Worm (Caenorhabditis elegans) whole organism, L3 larva: ENCODE data around the gene zip-9.

Source experiments
- R02D3.7 ChIP-seq: fragments of 150-350 bp; optimal IDR thresholded peaks from 2 replicates; lab custom pipeline; 2014; ENCODE audit warnings: missing biosample characterization, missing genetic modification characterization
- ZK546.5 ChIP-seq: sonication (generic microtip); optimal IDR thresholded peaks from 2 replicates; lab custom pipeline; 2017; ENCODE audit warnings: missing biosample characterization, missing genetic modification characterization
- aly-2 ChIP-seq: fragments of 150-350 bp; optimal IDR thresholded peaks from 2 replicates; lab custom pipeline; 2014; ENCODE audit warnings: missing biosample characterization, missing genetic modification characterization
- ama-1 ChIP-seq: fragments of 150-350 bp; optimal IDR thresholded peaks from 2 replicates; lab custom pipeline; 2018
- ceh-16 ChIP-seq: sonication (generic microtip); optimal IDR thresholded peaks from 2 replicates; lab custom pipeline; 2017; ENCODE audit warnings: missing biosample characterization, missing genetic modification characterization
- ceh-28 ChIP-seq: fragments of 150-350 bp; optimal IDR thresholded peaks from 2 replicates; lab custom pipeline; 2014; ENCODE audit warnings: missing biosample characterization, missing genetic modification reagents, missing genetic modification characterization
- ceh-82 ChIP-seq: fragments of 150-350 bp; optimal IDR thresholded peaks from 2 replicates; lab custom pipeline; 2014; ENCODE audit warnings: missing biosample characterization, missing genetic modification characterization
- ceh-9 ChIP-seq: sonication (generic microtip); optimal IDR thresholded peaks from 2 replicates; lab custom pipeline; 2018; ENCODE audit warnings: missing biosample characterization, missing genetic modification characterization
- daf-12 ChIP-seq: fragments of 150-350 bp; optimal IDR thresholded peaks from 2 replicates; lab custom pipeline; 2014; ENCODE audit warnings: missing biosample characterization, missing genetic modification reagents, missing genetic modification characterization
- egl-27 ChIP-seq: sonication (generic microtip); optimal IDR thresholded peaks from 4 replicates; lab custom pipeline; 2017; ENCODE audit warnings: missing biosample characterization, missing genetic modification reagents, missing genetic modification characterization
- egl-5 ChIP-seq: fragments of 150-350 bp; optimal IDR thresholded peaks from 2 replicates; lab custom pipeline; 2017; ENCODE audit warnings: missing biosample characterization, missing genetic modification reagents, missing genetic modification characterization, inconsistent platforms
- elt-1 ChIP-seq: fragments of 150-350 bp; optimal IDR thresholded peaks from 2 replicates; lab custom pipeline; 2014; ENCODE audit warnings: missing biosample characterization, missing genetic modification characterization
- elt-2 ChIP-seq: sonication (generic microtip); optimal IDR thresholded peaks from 2 replicates; lab custom pipeline; 2016; ENCODE audit warnings: missing genetic modification reagents, mild to moderate bottlenecking, missing genetic modification characterization, missing compliant biosample characterization
- elt-3 ChIP-seq, 3 experiments: fragments of 150-350 bp in 1 of 3; sonication (generic microtip) in 2 of 3; optimal IDR thresholded peaks; 2 replicates in 2 of 3; 4 replicates in 1 of 3; lab custom pipeline; 2014 to 2017; ENCODE audit warnings: missing biosample characterization in 3 of 3, missing genetic modification characterization in 3 of 3
- eor-1 ChIP-seq, 2 experiments: fragments of 150-350 bp; optimal IDR thresholded peaks; 2 replicates each; lab custom pipeline; 2014 to 2018; ENCODE audit warnings: missing biosample characterization in 2 of 2, missing genetic modification characterization in 2 of 2
- fkh-10 ChIP-seq: sonication (generic microtip); optimal IDR thresholded peaks from 2 replicates; lab custom pipeline; 2017; ENCODE audit warnings: missing biosample characterization, missing genetic modification reagents, missing genetic modification characterization
- fkh-2 ChIP-seq: fragments of 150-350 bp; optimal IDR thresholded peaks from 2 replicates; lab custom pipeline; 2014; ENCODE audit warnings: missing biosample characterization, missing genetic modification reagents, missing genetic modification characterization
- fos-1 ChIP-seq: fragments of 150-350 bp; optimal IDR thresholded peaks from 2 replicates; lab custom pipeline; 2014; ENCODE audit warnings: missing biosample characterization, missing genetic modification characterization
- hmg-11 ChIP-seq: sonication (generic microtip); optimal IDR thresholded peaks from 2 replicates; lab custom pipeline; 2016; ENCODE audit warnings: missing genetic modification characterization, missing compliant biosample characterization
- jun-1 ChIP-seq: fragments of 150-350 bp; optimal IDR thresholded peaks from 2 replicates; lab custom pipeline; 2014; ENCODE audit warnings: missing biosample characterization, missing genetic modification reagents, missing genetic modification characterization
- lin-15B ChIP-seq: fragments of 150-350 bp; optimal IDR thresholded peaks from 2 replicates; lab custom pipeline; 2014; ENCODE audit warnings: missing biosample characterization, missing genetic modification characterization
- lin-39 ChIP-seq: fragments of 150-350 bp; optimal IDR thresholded peaks from 2 replicates; lab custom pipeline; 2018; ENCODE audit warnings: missing biosample characterization, missing genetic modification reagents, missing genetic modification characterization
- lsy-12 ChIP-seq: sonication (generic microtip); optimal IDR thresholded peaks from 2 replicates; lab custom pipeline; 2016; ENCODE audit warnings: mild to moderate bottlenecking, missing genetic modification characterization, missing compliant biosample characterization
- mdl-1 ChIP-seq: fragments of 150-350 bp; optimal IDR thresholded peaks from 2 replicates; lab custom pipeline; 2014; ENCODE audit warnings: missing biosample characterization, missing genetic modification characterization
- mml-1 ChIP-seq: fragments of 150-350 bp; sonication (generic microtip); optimal IDR thresholded peaks from 3 replicates; lab custom pipeline; 2014; ENCODE audit warnings: missing biosample characterization, missing genetic modification characterization
- nfya-1 ChIP-seq: sonication (generic microtip); optimal IDR thresholded peaks from 2 replicates; lab custom pipeline; 2017; ENCODE audit warnings: missing genetic modification characterization, mild to moderate bottlenecking, missing compliant biosample characterization, antibody characterized with exemption, moderate library complexity; ENCODE audit not compliant: insufficient read depth
- nhr-11 ChIP-seq: fragments of 150-350 bp; optimal IDR thresholded peaks from 2 replicates; lab custom pipeline; 2014; ENCODE audit warnings: missing biosample characterization, missing genetic modification characterization
- nhr-12 ChIP-seq: fragments of 150-350 bp; optimal IDR thresholded peaks from 2 replicates; lab custom pipeline; 2014; ENCODE audit warnings: missing biosample characterization, missing genetic modification characterization
- nhr-23 ChIP-seq: fragments of 150-350 bp; optimal IDR thresholded peaks from 2 replicates; lab custom pipeline; 2014; ENCODE audit warnings: missing biosample characterization, missing genetic modification reagents, missing genetic modification characterization
- nhr-237 ChIP-seq: fragments of 150-350 bp; optimal IDR thresholded peaks from 2 replicates; lab custom pipeline; 2014; ENCODE audit warnings: missing biosample characterization, missing genetic modification characterization
- nhr-25 ChIP-seq: sonication (generic microtip); optimal IDR thresholded peaks from 2 replicates; lab custom pipeline; 2017; ENCODE audit warnings: missing biosample characterization, missing genetic modification characterization
- nhr-28 ChIP-seq: fragments of 150-350 bp; optimal IDR thresholded peaks from 2 replicates; lab custom pipeline; 2014; ENCODE audit warnings: missing biosample characterization, missing genetic modification characterization
- nhr-43 ChIP-seq: sonication (generic microtip); optimal IDR thresholded peaks from 2 replicates; lab custom pipeline; 2016; ENCODE audit warnings: mild to moderate bottlenecking, missing genetic modification characterization, missing compliant biosample characterization; ENCODE audit not compliant: poor library complexity, severe bottlenecking
- nhr-67 ChIP-seq: fragments of 150-350 bp; optimal IDR thresholded peaks from 2 replicates; lab custom pipeline; 2014; ENCODE audit warnings: missing biosample characterization, missing genetic modification characterization
- nhr-76 ChIP-seq: fragments of 150-350 bp; sonication (generic microtip); optimal IDR thresholded peaks from 5 replicates; lab custom pipeline; 2014; ENCODE audit warnings: missing biosample characterization, missing genetic modification characterization
- nhr-77 ChIP-seq: fragments of 150-350 bp; optimal IDR thresholded peaks from 2 replicates; lab custom pipeline; 2014; ENCODE audit warnings: missing biosample characterization, missing genetic modification characterization
- pha-4 ChIP-seq: fragments of 150-350 bp; optimal IDR thresholded peaks from 2 replicates; lab custom pipeline; 2014; ENCODE audit warnings: missing biosample characterization, missing genetic modification reagents, missing genetic modification characterization
- pqm-1 ChIP-seq: fragments of 150-350 bp; optimal IDR thresholded peaks from 2 replicates; lab custom pipeline; 2017; ENCODE audit warnings: missing biosample characterization, missing genetic modification characterization, inconsistent platforms
- sea-2 ChIP-seq: fragments of 150-350 bp; sonication (generic microtip); optimal IDR thresholded peaks from 4 replicates; lab custom pipeline; 2014; ENCODE audit warnings: missing biosample characterization, missing genetic modification reagents, missing genetic modification characterization
- skn-1 ChIP-seq: fragments of 150-350 bp; optimal IDR thresholded peaks from 2 replicates; lab custom pipeline; 2014; ENCODE audit warnings: missing biosample characterization, missing genetic modification characterization
- snpc-4 ChIP-seq: fragments of 150-350 bp; optimal IDR thresholded peaks from 2 replicates; lab custom pipeline; 2014; ENCODE audit warnings: missing biosample characterization, missing genetic modification characterization
- tbx-2 ChIP-seq: sonication (generic microtip); optimal IDR thresholded peaks from 2 replicates; lab custom pipeline; 2016; ENCODE audit warnings: mild to moderate bottlenecking, missing genetic modification characterization, missing compliant biosample characterization
- unc-39 ChIP-seq: sonication (generic microtip); optimal IDR thresholded peaks from 4 replicates; lab custom pipeline; 2017; ENCODE audit warnings: missing biosample characterization, missing genetic modification characterization
- unc-62 ChIP-seq: fragments of 150-350 bp; sonication (generic microtip); optimal IDR thresholded peaks from 4 replicates; lab custom pipeline; 2014; ENCODE audit warnings: missing biosample characterization, missing genetic modification reagents, missing genetic modification characterization
- zag-1 ChIP-seq: fragments of 150-350 bp; optimal IDR thresholded peaks from 2 replicates; lab custom pipeline; 2014; ENCODE audit warnings: missing biosample characterization, missing genetic modification characterization
- ztf-11 ChIP-seq: fragments of 150-350 bp; optimal IDR thresholded peaks from 2 replicates; lab custom pipeline; 2014; ENCODE audit warnings: missing biosample characterization, missing genetic modification characterization
- ztf-4 ChIP-seq: fragments of 150-350 bp; optimal IDR thresholded peaks from 2 replicates; lab custom pipeline; 2014; ENCODE audit warnings: missing biosample characterization, missing genetic modification characterization

zip-9 gene

DNA sequence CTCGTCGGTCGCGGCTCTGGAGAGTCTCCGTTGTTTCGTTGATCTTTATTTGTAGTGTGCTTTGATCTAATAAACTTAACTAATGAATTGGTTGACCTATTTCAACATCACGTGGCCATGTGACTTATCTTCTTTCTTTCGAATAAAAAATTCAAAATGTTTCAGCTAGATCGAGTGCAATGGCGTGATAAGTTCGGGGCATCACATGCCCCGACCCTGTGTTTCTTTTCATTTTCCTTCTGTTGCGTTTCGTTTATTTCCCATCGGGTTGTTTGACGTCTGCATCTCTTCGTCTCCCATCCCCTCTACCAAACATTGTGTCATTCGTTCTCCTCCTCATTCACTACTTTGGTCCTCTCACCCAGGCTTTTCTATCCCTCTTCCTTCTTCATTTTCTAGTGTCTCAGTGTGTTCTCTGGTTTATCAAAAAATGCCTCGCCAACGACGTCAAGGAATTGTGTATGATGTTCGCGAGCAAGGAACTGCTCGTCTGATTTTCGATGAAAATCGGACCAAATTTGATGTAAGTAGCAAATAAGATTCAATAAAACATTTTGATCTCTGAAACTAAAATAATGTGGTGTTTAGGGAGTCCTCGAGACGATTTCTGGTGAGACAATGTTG lies 9.5 kb downstream of the zip-9 start, which contains the start of gene F17C11.4:
F17C11.4 (plus strand) TSS at position 206 of the 624 bp plus-strand sequence.
- TF ChIP-seq fkh-2 (no peak), ceh-9 (tag; lab: Kevin White, UChicago) (no peak), nhr-28 (no peak), elt-3 (tag; optimal IDR thresholded peaks at IDR 0.05; lab: Kevin White, UChicago) (no peak), sea-2 (GFP tag; lab: Kevin White, UChicago) (no peak), tbx-2 (tag; lab: Kevin White, UChicago) (peak; percentile 28), lin-39 (peak; percentile 0), ztf-4 (tag; lab: Kevin White, UChicago) (no peak), zag-1 (tag; lab: Kevin White, UChicago) (no peak), skn-1 (tag; lab: Kevin White, UChicago) (no peak), fos-1 (peak; percentile 14), pha-4 (peak; percentile 43), unc-39 (no peak), nhr-12 (tag; lab: Kevin White, UChicago) (no peak), jun-1 (peak; percentile 80), lin-15B (tag; lab: Kevin White, UChicago) (peak; percentile 1), nfya-1 (tag; lab: Kevin White, UChicago) (peak; percentile 75), daf-12 (tag; lab: Kevin White, UChicago) (no peak), ama-1 (lab: Kevin White, UChicago) (peak; percentile 46), egl-5 (tag; lab: Kevin White, UChicago) (peak; percentile 81), ZK546.5 (tag; lab: Kevin White, UChicago) (no peak), ceh-16 (tag; lab: Kevin White, UChicago) (no peak), ceh-28 (tag; lab: Kevin White, UChicago) (no peak), unc-62 (GFP tag; lab: Kevin White, UChicago) (peak; percentile 53), nhr-77 (tag; lab: Kevin White, UChicago) (no peak), egl-27 (tag; lab: Kevin White, UChicago) (no peak), nhr-237 (tag; lab: Kevin White, UChicago) (no peak), elt-1 (no peak), nhr-25 (tag; lab: Kevin White, UChicago) (peak; percentile 87), fkh-10 (GFP tag; lab: Kevin White, UChicago) (peak; percentile 9), eor-1 (tag; optimal IDR thresholded peaks at IDR 0.05; lab: Kevin White, UChicago) (no peak), ceh-82 (no peak), mdl-1 (no peak), pqm-1 (tag; lab: Kevin White, UChicago) (no peak), ztf-11 (no peak), R02D3.7 (no peak), nhr-11 (tag; lab: Kevin White, UChicago) (peak; percentile 47), elt-2 (tag; lab: Kevin White, UChicago) (peak; percentile 83), snpc-4 (peak; percentile 51), lsy-12 (tag; lab: Kevin White, UChicago) (peak; percentile 43), mml-1 (tag; lab: Kevin White, UChicago) (no peak), nhr-76 (tag; lab: Kevin White, UChicago) (no peak), hmg-11 (peak; percentile 74), nhr-23 (tag; lab: Kevin White, UChicago) (peak; percentile 57), nhr-67 (tag; lab: Kevin White, UChicago) (no peak), nhr-43 (peak; percentile 88), aly-2 (tag; lab: Kevin White, UChicago) (no peak)
